Worm (Caenorhabditis elegans) whole organism, L4 larva: ENCODE measurements around the gene fbxb-57.
A peak's percentile ranks its signal among the peaks of the same experiment; 100 is the strongest.

Source experiments
- D1046.2 ChIP-seq: fragments of 200-800 bp; sonication (Bioruptor generic); IDR thresholded peaks from 2 replicates; pipeline ENCODE4 v1.3.6; 2022; ENCODE audit warnings: missing genetic modification characterization, missing compliant biosample characterization
- F10B5.3 ChIP-seq: sonication (generic microtip); optimal IDR thresholded peaks from 2 replicates; lab custom pipeline; 2016; ENCODE audit warnings: mild to moderate bottlenecking, missing genetic modification characterization, missing compliant biosample characterization
- F49E8.2 ChIP-seq: sonication (generic microtip); optimal IDR thresholded peaks from 2 replicates; lab custom pipeline; 2016; ENCODE audit warnings: missing compliant biosample characterization, mild to moderate bottlenecking, missing genetic modification characterization, borderline replicate concordance
- T26A8.4 ChIP-seq: fragments of 200-800 bp; sonication (Bioruptor generic); IDR thresholded peaks from 2 replicates; pipeline ENCODE4 v1.3.6; 2022; ENCODE audit warnings: missing genetic modification characterization, missing compliant biosample characterization
- aha-1 ChIP-seq: fragments of 150-350 bp; peaks from one replicate; lab custom pipeline; 2014; ENCODE audit warnings: missing biosample characterization, missing genetic modification characterization
- ama-1 ChIP-seq: fragments of 150-350 bp; optimal IDR thresholded peaks from 2 replicates; lab custom pipeline; 2014; ENCODE audit warnings: inconsistent platforms, mixed read lengths
- attf-4 ChIP-seq: sonication (generic microtip); optimal IDR thresholded peaks from 3 replicates; lab custom pipeline; 2017; ENCODE audit warnings: missing biosample characterization, missing genetic modification characterization
- ceh-32 ChIP-seq: sonication (generic microtip); optimal IDR thresholded peaks from 2 replicates; lab custom pipeline; 2016; ENCODE audit warnings: mild to moderate bottlenecking, missing genetic modification characterization, missing compliant biosample characterization; ENCODE audit not compliant: poor library complexity
- ceh-44 ChIP-seq: fragments of 200-800 bp; sonication (Bioruptor generic); IDR thresholded peaks from 2 replicates; pipeline ENCODE4 v1.3.6; 2022; ENCODE audit warnings: missing genetic modification reagents, missing genetic modification characterization, missing compliant biosample characterization
- ceh-82 ChIP-seq: sonication (generic microtip); optimal IDR thresholded peaks from 2 replicates; lab custom pipeline; 2017; ENCODE audit warnings: missing biosample characterization, missing genetic modification characterization
- cey-2 ChIP-seq: sonication (generic microtip); optimal IDR thresholded peaks from 3 replicates; lab custom pipeline; 2017; ENCODE audit warnings: missing genetic modification characterization, mild to moderate bottlenecking, missing compliant biosample characterization, antibody characterized with exemption, borderline replicate concordance; ENCODE audit not compliant: insufficient read depth
- ctbp-1 ChIP-seq: fragments of 200-800 bp; sonication (Bioruptor generic); IDR thresholded peaks from 2 replicates; pipeline ENCODE4 v1.3.6; 2022; ENCODE audit warnings: missing genetic modification reagents, missing genetic modification characterization, missing compliant biosample characterization
- daf-16 ChIP-seq, 3 experiments: sonication (generic microtip); optimal IDR thresholded peaks; 2 replicates each; lab custom pipeline; 2016 to 2017; ENCODE audit warnings: missing genetic modification characterization in 3 of 3, missing genetic modification reagents in 3 of 3, mild to moderate bottlenecking in 2 of 3, missing compliant biosample characterization in 2 of 3, missing biosample characterization in 1 of 3, moderate library complexity in 1 of 3
- daf-19 ChIP-seq: fragments of 200-800 bp; sonication (Bioruptor generic); conservative IDR thresholded peaks from 2 replicates; pipeline ENCODE4 v1.3.6; 2022; ENCODE audit warnings: missing genetic modification characterization, missing compliant biosample characterization
- dpl-1 ChIP-seq: fragments of 150-350 bp; optimal IDR thresholded peaks from 2 replicates; lab custom pipeline; 2014; ENCODE audit warnings: missing biosample characterization, missing genetic modification reagents, missing genetic modification characterization
- dve-1 ChIP-seq: sonication (generic microtip); optimal IDR thresholded peaks from 2 replicates; lab custom pipeline; 2017; ENCODE audit warnings: antibody characterized with exemption, mild to moderate bottlenecking, missing genetic modification characterization, missing compliant biosample characterization; ENCODE audit not compliant: insufficient read depth
- egl-27 ChIP-seq: sonication (generic microtip); optimal IDR thresholded peaks from 3 replicates; lab custom pipeline; 2017; ENCODE audit warnings: missing biosample characterization, missing genetic modification reagents, missing genetic modification characterization
- egl-43 ChIP-seq: fragments of 200-800 bp; sonication (Bioruptor generic); IDR thresholded peaks from 2 replicates; pipeline ENCODE4 v1.3.6; 2022; ENCODE audit warnings: missing genetic modification reagents, missing genetic modification characterization, missing compliant biosample characterization
- hlh-30 ChIP-seq: sonication (generic microtip); optimal IDR thresholded peaks from 2 replicates; lab custom pipeline; 2017; ENCODE audit warnings: antibody characterized with exemption, mild to moderate bottlenecking, missing genetic modification characterization, missing compliant biosample characterization; ENCODE audit not compliant: insufficient read depth
- jun-1 ChIP-seq: fragments of 150-350 bp; optimal IDR thresholded peaks from 2 replicates; lab custom pipeline; 2014; ENCODE audit warnings: missing biosample characterization, missing genetic modification reagents, missing genetic modification characterization
- lim-7 ChIP-seq: fragments of 200-800 bp; sonication (Bioruptor generic); IDR thresholded peaks from 2 replicates; pipeline ENCODE4 v1.3.6; 2022; ENCODE audit warnings: missing genetic modification characterization, missing compliant biosample characterization
- lin-13 ChIP-seq: fragments of 150-350 bp; optimal IDR thresholded peaks from 2 replicates; lab custom pipeline; 2014; ENCODE audit warnings: missing biosample characterization, missing genetic modification reagents, missing genetic modification characterization
- lin-15B ChIP-seq: fragments of 150-350 bp; sonication (generic microtip); optimal IDR thresholded peaks from 3 replicates; lab custom pipeline; 2014; ENCODE audit warnings: missing biosample characterization, missing genetic modification characterization
- lin-29 ChIP-seq: fragments of 200-800 bp; sonication (Bioruptor generic); IDR thresholded peaks from 2 replicates; pipeline ENCODE4 v1.3.6; 2022; ENCODE audit warnings: missing genetic modification reagents, missing genetic modification characterization, missing compliant biosample characterization
- lir-3 ChIP-seq: sonication (generic microtip); optimal IDR thresholded peaks from 2 replicates; lab custom pipeline; 2016; ENCODE audit warnings: mild to moderate bottlenecking, missing genetic modification characterization, missing compliant biosample characterization
- mdt-29 ChIP-seq: fragments of 200-800 bp; sonication (Bioruptor generic); IDR thresholded peaks from 2 replicates; pipeline ENCODE4 v1.3.6; 2022; ENCODE audit warnings: missing genetic modification reagents, missing genetic modification characterization, missing compliant biosample characterization
- mep-1 ChIP-seq: fragments of 150-350 bp; sonication (generic microtip); optimal IDR thresholded peaks from 3 replicates; lab custom pipeline; 2014; ENCODE audit warnings: missing biosample characterization, missing genetic modification characterization
- mes-2 ChIP-seq: sonication (generic microtip); optimal IDR thresholded peaks from 2 replicates; lab custom pipeline; 2016; ENCODE audit warnings: missing genotype, mild to moderate bottlenecking, missing genetic modification characterization, missing compliant biosample characterization; ENCODE audit not compliant: poor library complexity, severe bottlenecking
- nhr-111 ChIP-seq: fragments of 200-800 bp; sonication (Bioruptor generic); optimal IDR thresholded peaks from 2 replicates; lab custom pipeline; 2018; ENCODE audit warnings: mild to moderate bottlenecking, missing genetic modification characterization, missing compliant biosample characterization
- nhr-41 ChIP-seq: fragments of 200-800 bp; sonication (Bioruptor generic); IDR thresholded peaks from 2 replicates; pipeline ENCODE4 v1.3.6; 2022; ENCODE audit warnings: missing genetic modification reagents, missing genetic modification characterization, missing compliant biosample characterization
- nhr-48 ChIP-seq: sonication (generic microtip); optimal IDR thresholded peaks from 2 replicates; lab custom pipeline; 2016; ENCODE audit warnings: mild to moderate bottlenecking, missing genetic modification characterization, missing compliant biosample characterization
- nhr-77 ChIP-seq: fragments of 150-350 bp; optimal IDR thresholded peaks from 2 replicates; lab custom pipeline; 2014; ENCODE audit warnings: missing biosample characterization, missing genetic modification characterization
- pqm-1 ChIP-seq: sonication (generic microtip); optimal IDR thresholded peaks from 2 replicates; lab custom pipeline; 2017; ENCODE audit warnings: missing biosample characterization, missing genetic modification characterization
- rbr-2 ChIP-seq: sonication (generic microtip); optimal IDR thresholded peaks from 2 replicates; lab custom pipeline; 2016; ENCODE audit warnings: missing genotype, missing genetic modification characterization, missing compliant biosample characterization
- sdz-12 ChIP-seq: fragments of 200-800 bp; sonication (Bioruptor generic); optimal IDR thresholded peaks from 2 replicates; lab custom pipeline; 2018; ENCODE audit warnings: mild to moderate bottlenecking, missing genetic modification characterization, missing compliant biosample characterization
- set-16 ChIP-seq: fragments of 200-800 bp; sonication (Bioruptor generic); IDR thresholded peaks from 2 replicates; pipeline ENCODE4 v1.3.6; 2022; ENCODE audit warnings: missing genetic modification reagents, missing genetic modification characterization, missing compliant biosample characterization
- skn-1 ChIP-seq: fragments of 150-350 bp; optimal IDR thresholded peaks from 2 replicates; lab custom pipeline; 2014; ENCODE audit warnings: missing biosample characterization, missing genetic modification characterization
- unc-39 ChIP-seq: sonication (generic microtip); optimal IDR thresholded peaks from 2 replicates; lab custom pipeline; 2017; ENCODE audit warnings: missing biosample characterization, missing genetic modification characterization
- unc-62 ChIP-seq, 3 experiments: fragments of 150-350 bp in 1 of 3; sonication (generic microtip); optimal IDR thresholded peaks in 2 of 3; peaks in 1 of 3; 1 replicate in 1 of 3; 2 replicates in 2 of 3; lab custom pipeline; 2014 to 2017; ENCODE audit warnings: missing biosample characterization in 3 of 3, missing genetic modification characterization in 3 of 3, missing genetic modification reagents in 3 of 3, missing genotype in 1 of 3
- zfp-2 ChIP-seq: sonication (generic microtip); optimal IDR thresholded peaks from 2 replicates; lab custom pipeline; 2016; ENCODE audit warnings: mild to moderate bottlenecking, missing genetic modification characterization, missing compliant biosample characterization

The fbxb-57 gene

DNA sequence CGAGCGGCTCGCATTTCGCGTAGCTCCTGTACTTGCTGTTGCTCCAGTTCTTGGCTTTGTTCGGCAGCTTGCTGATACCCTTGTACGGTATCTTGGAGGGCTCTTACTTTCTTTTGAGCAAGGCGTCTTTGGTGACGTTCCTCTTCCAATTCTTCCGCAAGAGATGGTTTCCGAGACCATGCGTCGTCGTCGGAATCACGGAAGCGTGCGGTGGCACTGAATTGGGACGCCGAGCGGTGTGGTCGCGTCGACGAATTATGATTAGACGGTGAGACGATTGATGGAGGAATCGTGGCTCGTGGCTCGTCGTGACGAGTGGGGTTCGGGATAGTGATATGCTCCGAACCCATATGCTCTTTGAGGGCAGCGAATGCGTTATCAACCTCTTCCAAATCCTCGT lies 12.2 kb upstream of the fbxb-57 start:
- TF ChIP-seq nhr-77 (no peak), aha-1 (tag; lab: Kevin White, UChicago) (peak; percentile 65)
- TF ChIP-seq, all 104 proteins: peak for 1

DNA sequence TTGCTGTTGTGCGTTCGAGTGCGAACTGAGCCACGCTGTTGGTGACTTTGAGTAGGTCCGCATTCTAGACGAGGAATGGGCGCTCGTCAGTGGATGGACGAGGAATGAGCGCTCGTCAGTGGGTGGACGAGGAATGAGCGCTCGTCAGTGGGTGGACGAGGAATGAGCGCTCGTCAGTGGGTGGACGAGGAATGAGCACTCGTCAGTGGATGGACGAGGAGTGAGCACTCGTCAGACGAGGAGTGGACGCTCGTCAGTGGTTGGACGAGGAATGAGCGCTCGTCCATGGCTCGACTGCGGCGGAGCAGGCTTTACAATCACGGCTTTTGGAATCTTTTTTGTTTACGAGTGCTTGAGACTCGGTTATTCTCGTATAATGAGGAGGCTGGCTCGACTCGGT lies 10.1 kb upstream of the fbxb-57 start:
- peak; percentile 81 for TF ChIP-seq set-16
- TF ChIP-seq T26A8.4 = no peak

DNA sequence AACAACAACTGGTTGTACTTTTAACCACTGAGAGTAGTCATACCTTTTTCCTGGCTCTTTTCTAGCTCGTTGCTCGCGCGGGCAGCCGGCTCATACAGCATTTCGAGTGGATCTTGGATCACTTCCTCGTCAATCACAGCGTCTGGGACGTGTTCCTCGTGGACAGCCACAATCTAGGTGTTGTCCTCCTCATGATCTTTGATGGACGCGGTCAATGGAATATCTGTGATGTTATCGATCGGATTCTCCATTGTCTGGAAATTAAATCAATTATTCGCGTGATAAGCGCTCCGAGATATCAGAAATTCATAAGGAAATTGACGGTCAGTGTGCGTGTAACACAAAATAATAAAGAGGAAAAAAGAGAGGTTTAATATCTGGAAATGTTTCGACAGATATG lies 8.7 kb upstream of the fbxb-57 start, which contains the start of gene F21D9.8:
F21D9.8 (minus strand) TSS at position 101 of the 400 bp plus-strand sequence.
- TF ChIP-seq daf-19 (GFP tag; lab: Robert Waterston, UW) = no peak
- TF ChIP-seq ceh-32 (tag; lab: Kevin White, UChicago) = no peak
- TF ChIP-seq egl-43 = no peak
- TF ChIP-seq lim-7 (GFP tag; lab: Robert Waterston, UW) = no peak
- no peak for TF ChIP-seq zfp-2

DNA sequence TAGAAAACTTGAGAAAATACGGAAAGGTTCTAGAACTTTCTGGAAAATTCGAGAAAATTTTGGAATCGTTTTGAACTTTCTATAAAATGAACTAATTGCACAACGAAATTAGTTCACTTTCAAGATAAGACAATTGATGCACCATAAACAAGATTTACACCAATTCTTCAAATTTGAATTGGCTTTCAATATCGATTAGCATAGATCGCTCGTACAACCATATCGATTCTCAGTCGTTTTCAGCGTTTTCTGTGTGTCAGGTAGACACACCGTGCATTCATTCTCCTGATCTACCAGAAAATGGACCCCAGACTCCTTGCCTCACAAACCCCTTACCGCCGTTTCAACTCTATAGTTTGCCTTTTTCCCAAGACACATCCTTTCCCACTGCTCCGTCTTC lies 6.2 kb upstream of the fbxb-57 start, which contains the start of gene fbxb-117:
fbxb-117 (plus strand) TSS at position 301 of the 400 bp plus-strand sequence.
- peak; percentile 75 for TF ChIP-seq aha-1 (tag; lab: Kevin White, UChicago)
- TF ChIP-seq hlh-30 (tag; lab: Kevin White, UChicago) = no peak
- TF ChIP-seq, all 104 proteins: peak for 1

DNA sequence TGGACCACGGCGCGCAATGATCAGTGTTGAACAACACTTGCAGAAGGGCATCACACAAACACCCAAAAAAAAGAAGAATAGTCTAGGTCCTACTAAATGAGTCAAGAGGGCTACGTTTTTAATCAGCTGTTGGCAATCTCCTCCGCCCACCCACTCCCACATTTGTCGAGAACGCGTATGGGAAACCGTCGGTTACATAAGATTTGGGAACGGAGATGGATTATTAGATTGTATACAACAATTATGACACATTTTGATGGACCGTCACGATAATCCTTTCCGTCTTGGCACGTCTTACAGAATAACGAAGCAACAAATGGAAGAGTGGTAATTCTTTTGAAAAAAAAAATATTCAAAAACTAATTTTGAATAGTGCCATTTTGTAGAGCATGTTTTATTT lies 2.6 kb upstream of the fbxb-57 start:
- TF ChIP-seq D1046.2 (GFP tag; lab: Robert Waterston, UW) = no peak
- no peak for TF ChIP-seq lin-13 (GFP tag; lab: Kevin White, UChicago)
- TF ChIP-seq unc-62 (GFP tag; optimal IDR thresholded peaks at IDR 0.05 in 1 of 2; lab: Kevin White, UChicago) = peak in 1 of 2 experiments; percentile 21
- no peak for TF ChIP-seq unc-62 (tag; optimal IDR thresholded peaks at IDR 0.05; lab: Kevin White, UChicago)

DNA sequence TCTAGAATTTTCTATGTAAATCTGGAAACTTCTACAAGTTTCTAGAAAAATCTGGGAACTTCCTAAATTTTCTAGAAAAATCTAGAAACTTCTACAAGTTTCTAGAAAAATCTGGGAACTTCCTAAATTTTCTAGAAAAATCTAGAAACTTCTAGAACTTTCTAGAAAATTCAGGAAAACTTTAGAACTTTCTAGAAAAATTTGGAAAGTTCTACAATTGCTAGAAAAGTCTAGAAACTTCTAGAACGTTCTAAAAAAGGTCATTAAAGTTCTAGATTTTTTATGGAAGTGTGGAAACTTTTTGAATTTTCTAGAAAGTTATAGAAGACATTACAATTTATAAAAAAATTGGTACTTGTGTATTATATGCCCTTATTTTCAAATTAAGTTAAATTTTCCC lies 4.5 kb downstream of the fbxb-57 start, which contains the start of gene F55C9.5:
F55C9.5 (minus strand) TSS at position 101 of the 400 bp plus-strand sequence.
- TF ChIP-seq hlh-30 (tag; lab: Kevin White, UChicago) (no peak), F49E8.2 (no peak), lin-15B (tag; lab: Kevin White, UChicago) (no peak), lir-3 (no peak), daf-16 (GFP tag; optimal IDR thresholded peaks at IDR 0.05; lab: Kevin White, UChicago) (no peak), daf-16 (tag; optimal IDR thresholded peaks at IDR 0.05; lab: Kevin White, UChicago) (no peak), cey-2 (tag; lab: Kevin White, UChicago) (no peak), nhr-111 (GFP tag; lab: Kevin White, UChicago) (no peak), ama-1 (no peak), ceh-82 (no peak), mep-1 (tag; lab: Kevin White, UChicago) (no peak), rbr-2 (tag; lab: Kevin White, UChicago) (no peak), mdt-29 (GFP tag; lab: Robert Waterston, UW) (no peak), nhr-77 (no peak), nhr-48 (tag; lab: Kevin White, UChicago) (no peak), dpl-1 (GFP tag; lab: Kevin White, UChicago) (no peak), skn-1 (tag; lab: Kevin White, UChicago) (no peak), lim-7 (GFP tag; lab: Robert Waterston, UW) (no peak), F10B5.3 (tag; lab: Kevin White, UChicago) (no peak)

DNA sequence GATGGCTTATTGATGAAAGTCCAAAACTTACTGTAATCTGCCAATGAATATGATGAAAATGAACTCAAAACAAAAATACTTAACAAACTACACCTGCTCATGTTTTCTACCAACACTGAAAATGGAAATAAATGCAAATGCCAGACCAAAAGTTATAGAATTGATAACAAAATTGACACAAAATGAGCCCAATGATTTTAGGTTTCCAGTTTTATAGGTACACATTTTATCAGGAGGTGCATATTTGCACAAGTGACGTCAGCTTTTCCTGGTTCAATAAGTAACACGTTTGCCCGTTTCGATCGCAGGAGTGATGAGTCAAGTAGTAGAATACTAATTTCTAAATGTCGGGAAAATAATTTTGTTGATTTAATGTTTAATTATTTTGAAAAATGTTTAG lies 8.2 kb downstream of the fbxb-57 start, which contains the start of gene F55C9.6:
F55C9.6 (minus strand) TSS at position 101 of the 400 bp plus-strand sequence.
- no peak for TF ChIP-seq ctbp-1
- no peak for TF ChIP-seq lin-29 (GFP tag; lab: Robert Waterston, UW)
- no peak for TF ChIP-seq sdz-12
- no peak for TF ChIP-seq mes-2 (tag; lab: Kevin White, UChicago)
- no peak for TF ChIP-seq daf-16 (GFP tag; optimal IDR thresholded peaks at IDR 0.05; lab: Kevin White, UChicago)
- TF ChIP-seq daf-16 (tag; optimal IDR thresholded peaks at IDR 0.05; lab: Kevin White, UChicago) = no peak
- TF ChIP-seq attf-4 (tag; lab: Kevin White, UChicago) = no peak
- no peak for TF ChIP-seq pqm-1
- TF ChIP-seq jun-1 (tag; lab: Kevin White, UChicago) = no peak
- TF ChIP-seq dve-1 (tag; lab: Kevin White, UChicago) = no peak
- TF ChIP-seq unc-39 = no peak
- TF ChIP-seq egl-27 = no peak
- TF ChIP-seq ceh-44 = no peak
- TF ChIP-seq set-16 = no peak
- TF ChIP-seq nhr-41 (GFP tag; lab: Robert Waterston, UW) = no peak
